Fruit fly (Drosophila melanogaster) whole organism, embryonic: Measurements from ENCODE around the gene CG2614.

ENCODE experiments used
- Abd-B ChIP-seq: fragments of 200-800 bp; sonication (Bioruptor generic); optimal IDR thresholded peaks from 2 replicates; lab custom pipeline; 2018; ENCODE audit warnings: missing biosample characterization, mild to moderate bottlenecking, missing genetic modification characterization, moderate library complexity
- Adf1 ChIP-seq: fragments of 200-800 bp; sonication (Bioruptor generic); IDR thresholded peaks from 2 replicates; pipeline ENCODE4 v1.3.6; 2022; ENCODE audit warnings: missing biosample characterization, missing genetic modification characterization
- Atf-2 ChIP-seq: fragments of 200-800 bp; sonication (Bioruptor generic); optimal IDR thresholded peaks from 2 replicates; lab custom pipeline; 2016; ENCODE audit warnings: missing biosample characterization, missing genetic modification characterization
- Awh ChIP-seq: fragments of 200-800 bp; sonication (Bioruptor generic); IDR thresholded peaks from 2 replicates; pipeline ENCODE4, ENCODE4 v1.3.6; 2022; ENCODE audit warnings: missing biosample characterization, missing genetic modification characterization
- BtbVII ChIP-seq: fragments of 200-800 bp; sonication (Bioruptor generic); optimal IDR thresholded peaks from 3 replicates; lab custom pipeline; 2017; ENCODE audit warnings: missing biosample characterization, mild to moderate bottlenecking, missing genetic modification characterization
- CG12391 ChIP-seq: fragments of 200-800 bp; sonication (Bioruptor generic); optimal IDR thresholded peaks from 3 replicates; lab custom pipeline; 2018; ENCODE audit warnings: missing biosample characterization, mild to moderate bottlenecking, missing genetic modification characterization, moderate library complexity
- CG13894 ChIP-seq: fragments of 200-800 bp; sonication (Bioruptor generic); optimal IDR thresholded peaks from 3 replicates; lab custom pipeline; 2018; ENCODE audit warnings: missing biosample characterization, mild to moderate bottlenecking, missing genetic modification characterization, moderate library complexity
- CG18764 ChIP-seq: fragments of 200-800 bp; sonication (Bioruptor generic); optimal IDR thresholded peaks from 3 replicates; lab custom pipeline; 2016; ENCODE audit warnings: missing biosample characterization, missing genetic modification characterization
- CG7372 ChIP-seq: fragments of 200-800 bp; sonication (Bioruptor generic); IDR thresholded peaks from 2 replicates; pipeline ENCODE4 v1.3.6; 2022; ENCODE audit warnings: missing biosample characterization, missing genetic modification characterization
- CG7928 ChIP-seq: fragments of 200-800 bp; sonication (Bioruptor generic); optimal IDR thresholded peaks from 2 replicates; lab custom pipeline; 2017; ENCODE audit warnings: missing biosample characterization, mild to moderate bottlenecking, missing genetic modification characterization
- CG8765 ChIP-seq: fragments of 200-800 bp; sonication (Bioruptor generic); IDR thresholded peaks from 2 replicates; pipeline ENCODE4 v1.3.6; 2022; ENCODE audit warnings: missing biosample characterization, missing genetic modification characterization
- Deaf1 ChIP-seq: fragments of 200-800 bp; optimal IDR thresholded peaks from 3 replicates; lab custom pipeline; 2019; ENCODE audit warnings: missing biosample characterization, mild to moderate bottlenecking, missing genetic modification characterization, moderate library complexity
- Dfd ChIP-seq, 2 experiments: fragments of >200 bp; optimal IDR thresholded peaks; 2 replicates each; lab custom pipeline; 2017; ENCODE audit warnings: missing biosample characterization in 2 of 2, missing genetic modification characterization in 2 of 2
- H15 ChIP-seq: fragments of 200-800 bp; sonication (Bioruptor generic); IDR thresholded peaks from 3 replicates; pipeline ENCODE4 v1.3.6; 2022; ENCODE audit warnings: missing biosample characterization, missing genetic modification characterization
- Hsf ChIP-seq: fragments of 200-800 bp; sonication (Bioruptor generic); optimal IDR thresholded peaks from 3 replicates; lab custom pipeline; 2016; ENCODE audit warnings: missing biosample characterization, missing genetic modification characterization
- Pdp1 ChIP-seq, 2 experiments: fragments of 200-800 bp; sonication (Bioruptor generic); optimal IDR thresholded peaks; 3 replicates each; lab custom pipeline; 2016; ENCODE audit warnings: missing biosample characterization in 2 of 2, missing genetic modification characterization in 2 of 2, mild to moderate bottlenecking in 1 of 2, moderate library complexity in 1 of 2
- Sox100B ChIP-seq: fragments of 200-800 bp; sonication (Bioruptor generic); optimal IDR thresholded peaks from 3 replicates; lab custom pipeline; 2018; ENCODE audit warnings: missing biosample characterization, mild to moderate bottlenecking, missing genetic modification characterization
- Sox102F ChIP-seq: fragments of 200-800 bp; sonication (Bioruptor generic); optimal IDR thresholded peaks from 2 replicates; lab custom pipeline; 2018; ENCODE audit warnings: missing biosample characterization, mild to moderate bottlenecking, missing genetic modification characterization, moderate library complexity
- Sry-β ChIP-seq: fragments of 200-800 bp; sonication (Bioruptor generic); optimal IDR thresholded peaks from 2 replicates; lab custom pipeline; 2018; ENCODE audit warnings: missing biosample characterization, mild to moderate bottlenecking, missing genetic modification characterization, moderate library complexity
- Trl ChIP-seq, 3 experiments: fragments of >200 bp in 2 of 3; fragments of 200-800 bp in 1 of 3; sonication (Bioruptor generic) in 1 of 3; optimal IDR thresholded peaks; 2 replicates in 1 of 3; 3 replicates in 2 of 3; lab custom pipeline; 2016 to 2017; ENCODE audit warnings: missing biosample characterization in 1 of 3, missing genetic modification characterization in 1 of 3
- abd-A ChIP-seq: fragments of 200-800 bp; sonication (Bioruptor generic); optimal IDR thresholded peaks from 3 replicates; lab custom pipeline; 2019; ENCODE audit warnings: missing biosample characterization, mild to moderate bottlenecking, missing genetic modification characterization, moderate library complexity
- chinmo ChIP-seq: fragments of 200-800 bp; sonication (Bioruptor generic); IDR thresholded peaks from 4 replicates; pipeline ENCODE4 v1.3.6; 2022; ENCODE audit warnings: missing biosample characterization, missing genetic modification characterization; ENCODE audit not compliant: partially characterized antibody
- crol ChIP-seq: fragments of 200-800 bp; sonication (Bioruptor generic); IDR thresholded peaks from 2 replicates; pipeline ENCODE4 v1.3.6; 2022; ENCODE audit warnings: missing biosample characterization, missing genetic modification characterization
- cwo ChIP-seq: fragments of 200-800 bp; sonication (Bioruptor generic); optimal IDR thresholded peaks from 3 replicates; lab custom pipeline; 2017; ENCODE audit warnings: missing biosample characterization, missing genetic modification characterization, mild to moderate bottlenecking, moderate library complexity, missing genetic modification reagents
- ewg ChIP-seq: fragments of 200-800 bp; sonication (Bioruptor generic); optimal IDR thresholded peaks from 3 replicates; lab custom pipeline; 2017; ENCODE audit warnings: mild to moderate bottlenecking, missing biosample characterization, missing genetic modification reagents, missing genetic modification characterization
- fd96Cb ChIP-seq: fragments of 200-800 bp; sonication (Bioruptor generic); optimal IDR thresholded peaks from 2 replicates; lab custom pipeline; 2018; ENCODE audit warnings: missing biosample characterization, mild to moderate bottlenecking, missing genetic modification characterization, moderate library complexity
- ftz-f1 ChIP-seq: fragments of 200-800 bp; sonication (Bioruptor generic); optimal IDR thresholded peaks from 2 replicates; lab custom pipeline; 2016; ENCODE audit warnings: missing biosample characterization, missing genetic modification characterization
- gem ChIP-seq: fragments of 200-800 bp; sonication (Bioruptor generic); optimal IDR thresholded peaks from 2 replicates; lab custom pipeline; 2019; ENCODE audit warnings: missing biosample characterization, mild to moderate bottlenecking, missing genetic modification characterization, moderate library complexity
- grn ChIP-seq: fragments of 200-800 bp; sonication (Bioruptor generic); optimal IDR thresholded peaks from 3 replicates; lab custom pipeline; 2017; ENCODE audit warnings: missing biosample characterization, missing genetic modification characterization
- onecut ChIP-seq: fragments of 200-800 bp; sonication (Bioruptor generic); IDR thresholded peaks from 2 replicates; pipeline ENCODE4 v1.3.6; 2022; ENCODE audit warnings: missing biosample characterization, missing genetic modification characterization
- org-1 ChIP-seq: fragments of 200-800 bp; sonication (Bioruptor generic); optimal IDR thresholded peaks from 2 replicates; lab custom pipeline; 2017; ENCODE audit warnings: missing biosample characterization, missing genetic modification characterization
- row ChIP-seq: fragments of 200-800 bp; sonication (Bioruptor generic); IDR thresholded peaks from 3 replicates; pipeline ENCODE4 v1.3.6; 2022; ENCODE audit warnings: missing biosample characterization, missing genetic modification characterization
- scrt ChIP-seq: fragments of 200-800 bp; sonication (Bioruptor generic); optimal IDR thresholded peaks from 2 replicates; lab custom pipeline; 2018; ENCODE audit warnings: missing biosample characterization, mild to moderate bottlenecking, missing genetic modification characterization, moderate library complexity
- sens ChIP-seq: fragments of 200-800 bp; sonication (Bioruptor generic); peaks from one replicate; lab custom pipeline; 2016; ENCODE audit warnings: missing biosample characterization, missing genetic modification characterization
- seq ChIP-seq: fragments of 200-800 bp; sonication (Bioruptor generic); IDR thresholded peaks from 2 replicates; pipeline ENCODE4 v1.3.6; 2022; ENCODE audit warnings: missing biosample characterization, missing genetic modification characterization
- sug ChIP-seq: fragments of 200-800 bp; optimal IDR thresholded peaks from 2 replicates; lab custom pipeline; 2019; ENCODE audit warnings: missing biosample characterization, mild to moderate bottlenecking, missing genetic modification characterization, moderate library complexity
- tna ChIP-seq: fragments of 200-800 bp; sonication (Bioruptor generic); IDR thresholded peaks from 2 replicates; pipeline ENCODE4 v1.3.6; 2022; ENCODE audit warnings: missing biosample characterization, missing genetic modification characterization; ENCODE audit not compliant: partially characterized antibody
- vvl ChIP-seq: fragments of 200-800 bp; sonication (Bioruptor generic); IDR thresholded peaks from 2 replicates; pipeline ENCODE4 v1.3.6; 2022; ENCODE audit warnings: missing biosample characterization, missing genetic modification characterization
- wor ChIP-seq: fragments of 200-800 bp; sonication (Bioruptor generic); IDR thresholded peaks from 2 replicates; pipeline ENCODE4 v1.3.6; 2022; ENCODE audit warnings: missing biosample characterization, missing genetic modification characterization
- zen2 ChIP-seq: fragments of 200-800 bp; sonication (Bioruptor generic); IDR thresholded peaks from 3 replicates; pipeline ENCODE4 v1.3.6; 2022; ENCODE audit warnings: missing biosample characterization, missing genetic modification characterization; ENCODE audit not compliant: partially characterized antibody

The CG2614 gene

dm6 chr2L:20700534-20701239 is 44.5 kb downstream of the CG2614 start (continued):
- TF ChIP-seq gem (tag; lab: Kevin White, UChicago) (peak; percentile 60), CG8765 (GFP tag; lab: Robert Waterston, UW) (peak; percentile 41; the same call in 1 of the 2 replicates), wor (GFP tag; lab: Robert Waterston, UW) (no peak), fd96Cb (tag; lab: Kevin White, UChicago) (peak; percentile 6)

DNA sequence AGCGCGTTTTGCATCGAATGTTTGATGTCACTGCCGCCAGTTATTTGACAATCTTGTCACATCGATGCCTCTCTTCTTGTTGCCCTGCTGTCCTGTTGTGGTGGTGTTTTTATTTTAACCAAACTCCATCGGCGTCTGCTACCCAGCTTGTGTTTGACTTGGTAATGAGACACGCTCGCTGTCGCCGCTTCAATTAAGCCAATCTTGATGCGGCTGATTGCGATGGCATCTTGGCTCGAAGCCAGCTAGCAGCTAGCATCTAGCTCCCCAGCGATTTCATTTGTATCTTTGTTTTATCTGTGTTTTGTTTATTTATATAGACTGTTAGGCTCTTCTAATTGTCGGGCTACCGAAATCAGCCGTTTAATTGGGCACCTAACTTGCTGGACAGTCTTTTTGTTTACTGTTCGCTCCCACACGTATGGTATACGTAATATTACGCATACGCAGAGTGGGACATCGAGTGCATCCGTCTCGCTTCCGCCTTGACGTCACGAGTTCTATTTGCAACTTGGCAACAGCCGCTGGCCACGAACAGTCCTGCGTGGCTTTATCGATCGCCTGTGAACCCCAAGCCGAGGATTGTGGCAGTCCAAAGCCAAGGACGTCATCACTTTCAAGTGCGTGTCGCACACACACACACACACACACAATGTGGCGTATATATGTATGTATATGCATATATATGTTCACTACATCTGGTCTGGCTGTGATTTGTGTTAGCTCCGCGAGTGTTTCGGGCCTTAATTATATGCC is 48.5 kb downstream of the CG2614 start:
- no peak for TF ChIP-seq CG18764
- TF ChIP-seq org-1 (GFP tag; lab: Kevin White, UChicago): no peak
- TF ChIP-seq Awh (GFP tag; lab: Robert Waterston, UW): peak; percentile 66
- TF ChIP-seq Sox102F (GFP tag; lab: Kevin White, UChicago): no peak
- TF ChIP-seq Abd-B (GFP tag; lab: Kevin White, UChicago): no peak
- peak; percentile 66 for TF ChIP-seq BtbVII (GFP tag; lab: Kevin White, UChicago)
- peak; percentile 88 for TF ChIP-seq onecut
- 0 out of 3 replicates have a peak, but pooled peaks have one; percentile 11 for TF ChIP-seq row (GFP tag; lab: Robert Waterston, UW)
- TF ChIP-seq CG7372 (GFP tag; lab: Robert Waterston, UW): peak; percentile 77
- TF ChIP-seq grn (GFP tag; lab: Kevin White, UChicago): peak; percentile 60
- TF ChIP-seq vvl (GFP tag; lab: Robert Waterston, UW): 0 out of 2 replicates have a peak, but pooled peaks have one; percentile 23
- TF ChIP-seq Sry-β (GFP tag; lab: Kevin White, UChicago): peak; percentile 10
- TF ChIP-seq CG7928: no peak
- TF ChIP-seq tna (GFP tag; lab: Robert Waterston, UW): no peak
- no peak for TF ChIP-seq chinmo
- TF ChIP-seq, all 482 proteins: peak for 8

dm6 chr2L:20705869-20706368 is 49.7 kb downstream of the CG2614 start:
- peak in 1 of 2 experiments; percentile 54 for TF ChIP-seq Pdp1 (GFP tag; optimal IDR thresholded peaks at IDR 0.05; lab: Kevin White, UChicago)
- peak; percentile 69 to 83 for TF ChIP-seq Trl (optimal IDR thresholded peaks at IDR 0.05; lab: Kevin White, UChicago)
- no peak for TF ChIP-seq Trl (GFP tag; optimal IDR thresholded peaks at IDR 0.05; lab: Kevin White, UChicago)
- TF ChIP-seq seq (GFP tag; lab: Robert Waterston, UW): peak; percentile 25; the same call in 1 of the 2 replicates
- peak; percentile 53 for TF ChIP-seq Deaf1 (tag; lab: Kevin White, UChicago)
- TF ChIP-seq Adf1 (GFP tag; lab: Robert Waterston, UW): peak; percentile 27; the same call in 1 of the 2 replicates
- TF ChIP-seq crol (GFP tag; lab: Robert Waterston, UW): peak; percentile 36; the same call in 1 of the 2 replicates
- TF ChIP-seq zen2: 0 out of 3 replicates have a peak, but pooled peaks have one; percentile 5
- TF ChIP-seq abd-A (tag; lab: Kevin White, UChicago): peak; percentile 70
- TF ChIP-seq BtbVII (GFP tag; lab: Kevin White, UChicago): peak; percentile 79
- TF ChIP-seq sug (tag; lab: Kevin White, UChicago): peak; percentile 90
- TF ChIP-seq cwo (GFP tag; lab: Kevin White, UChicago): peak; percentile 59
- peak; percentile 80 for TF ChIP-seq onecut
- peak; percentile 87 for TF ChIP-seq scrt (GFP tag; lab: Kevin White, UChicago)
- no peak for TF ChIP-seq CG12391 (tag; lab: Kevin White, UChicago)
- TF ChIP-seq ewg (GFP tag; lab: Kevin White, UChicago): peak; percentile 37
- TF ChIP-seq sens (GFP tag; lab: Kevin White, UChicago): peak; percentile 41
- TF ChIP-seq Sox100B (GFP tag; lab: Kevin White, UChicago): no peak
- peak; percentile 46 for TF ChIP-seq ftz-f1
- TF ChIP-seq Atf-2 (GFP tag; lab: Kevin White, UChicago): no peak
- peak; percentile 78 for TF ChIP-seq CG13894 (tag; lab: Kevin White, UChicago)
- TF ChIP-seq Hsf (GFP tag; lab: Kevin White, UChicago): no peak
- TF ChIP-seq Dfd (GFP tag; optimal IDR thresholded peaks at IDR 0.05; lab: Kevin White, UChicago): no peak
- no peak for TF ChIP-seq H15 (GFP tag; lab: Robert Waterston, UW)
